Worm (Caenorhabditis elegans) whole organism, L4/young adult: Measurements from ENCODE around the gene col-117.

Source experiments
- W03F9.2 ChIP-seq: fragments of 150-350 bp; optimal IDR thresholded peaks from 2 replicates; lab custom pipeline; 2014; ENCODE audit warnings: missing biosample characterization, missing genetic modification characterization
- dao-5 ChIP-seq: sonication (generic microtip); optimal IDR thresholded peaks from 2 replicates; lab custom pipeline; 2016; ENCODE audit warnings: missing genotype, missing genetic modification characterization, moderate library complexity, missing compliant biosample characterization

ce11 chrIV:8793223-8793622 lies 30.8 kb downstream of the col-117 start:
- no peak for TF ChIP-seq dao-5 (tag; lab: Kevin White, UChicago)
- TF ChIP-seq W03F9.2, result peak; percentile 39
